Fruit fly (Drosophila melanogaster) S2 (cell line): ENCODE measurements around the gene CG44000.

Experiments
- CG8478 ChIP-seq: fragments of >200 bp; optimal IDR thresholded peaks from 2 replicates; lab custom pipeline; 2018
- CTCF ChIP-seq, 2 experiments: fragments of >200 bp; optimal IDR thresholded peaks; 2 replicates each; lab custom pipeline; 2018

DNA sequence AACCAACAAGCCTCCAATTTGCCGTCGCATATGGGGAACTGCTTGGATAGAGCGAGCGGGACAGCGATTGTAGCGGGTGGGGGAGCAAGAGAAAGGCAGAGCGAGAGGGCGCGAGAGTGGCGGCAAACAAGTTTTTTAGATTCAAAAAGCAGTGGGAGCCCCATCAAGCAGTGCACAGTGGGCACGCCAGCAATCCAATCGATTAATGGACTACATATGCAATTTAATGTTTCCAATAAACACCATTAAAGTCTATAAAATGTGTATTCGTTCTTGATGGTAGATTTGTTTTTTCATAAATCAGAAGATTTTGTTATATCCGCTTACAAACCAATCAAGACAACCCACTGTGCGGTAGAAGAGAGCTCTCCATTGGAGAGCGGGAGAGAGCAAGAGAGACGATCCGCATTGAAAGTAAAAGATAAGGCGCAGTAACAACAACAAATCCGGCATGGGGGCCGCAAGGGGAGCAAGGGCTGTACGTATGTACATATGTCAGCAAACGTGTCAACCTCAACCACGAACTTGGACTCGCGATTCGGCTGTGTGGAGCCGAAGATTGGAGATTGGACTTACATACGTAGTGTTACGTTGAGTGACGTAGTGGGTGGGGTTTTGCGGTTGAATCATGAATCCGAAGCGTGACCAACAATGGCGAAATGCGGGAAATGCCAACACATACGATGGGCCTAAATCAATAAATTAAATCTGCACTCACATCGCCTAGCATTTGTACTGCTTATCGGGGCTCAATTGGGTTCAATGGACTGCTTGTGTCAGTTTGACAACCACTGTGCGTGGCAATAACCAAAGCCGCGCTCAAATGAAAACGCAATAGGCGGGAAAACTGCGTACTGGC is 45.4 kb upstream of the CG44000 start:
- TF ChIP-seq CTCF (optimal IDR thresholded peaks at IDR 0.05; lab: Kevin White, UChicago) (peak; percentile 40 to 43), CG8478 (lab: Kevin White, UChicago) (no peak)
